Fruit fly (Drosophila melanogaster): ENCODE data around the gene Cpr78Cb.

The Cpr78Cb gene

DNA sequence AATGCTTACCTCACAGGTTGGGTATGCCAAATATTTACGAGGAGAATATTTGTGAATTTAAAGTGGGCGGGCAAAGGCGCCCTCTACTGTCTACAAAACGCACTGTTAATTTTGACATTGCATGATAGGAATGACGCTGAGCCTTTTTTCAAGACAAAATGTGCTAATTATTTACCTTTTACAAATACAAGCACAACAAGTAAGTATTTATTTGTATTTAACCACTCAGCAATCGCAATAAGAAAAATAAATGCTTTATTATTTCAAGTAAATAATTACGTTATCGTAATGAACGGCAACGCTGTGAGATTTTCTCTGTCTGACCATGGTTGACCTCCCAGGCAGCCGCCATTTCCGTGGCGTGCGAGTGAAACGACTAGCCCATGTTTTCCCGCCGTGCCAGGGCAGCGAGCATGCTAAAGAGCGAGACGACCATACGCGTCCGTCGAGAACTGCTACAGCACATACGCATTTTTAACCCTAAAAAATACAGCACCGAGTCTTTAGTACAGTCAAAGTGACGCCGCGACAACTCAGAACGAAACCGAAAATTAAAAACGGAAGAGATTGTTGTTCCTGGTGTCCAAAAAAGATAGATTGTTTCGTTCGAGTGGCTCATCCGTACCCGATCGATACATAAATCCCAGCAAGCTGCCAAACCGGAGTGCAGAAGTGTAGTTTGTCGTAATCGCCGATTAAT, 8.5 kb upstream of the Cpr78Cb start, which contains the start of the genes CG12974 and pzg (continued):
- TF ChIP-seq spab (GFP tag; optimal IDR thresholded peaks at IDR 0.05) (no peak), CG6792 (GFP tag; optimal IDR thresholded peaks at IDR 0.05) (peak; percentile 25), cyc (GFP tag; optimal IDR thresholded peaks at IDR 0.05) (peak; percentile 69), CG31627 (GFP tag; optimal IDR thresholded peaks at IDR 0.05) (peak; percentile 66), CG32006 (GFP tag; optimal IDR thresholded peaks at IDR 0.05) (peak; percentile 46), fkh (GFP tag; optimal IDR thresholded peaks at IDR 0.05) (peak; percentile 70), salr (GFP tag; optimal IDR thresholded peaks at IDR 0.05) (peak in 1 of 2 experiments; percentile 32), eg (GFP tag; IDR thresholded peaks at IDR 0.05) (peak; percentile 66), CG6163 (GFP tag; IDR thresholded peaks at IDR 0.05) (peak; percentile 55; the same call in 1 of the 3 replicates), CG3919 (GFP tag; optimal IDR thresholded peaks at IDR 0.05) (peak; percentile 66), achi (GFP tag; optimal IDR thresholded peaks at IDR 0.05) (peak; percentile 50), CG11902 (GFP tag; optimal IDR thresholded peaks at IDR 0.05) (peak; percentile 54), Eip93F (GFP tag; optimal IDR thresholded peaks at IDR 0.05) (no peak), lz (GFP tag; optimal IDR thresholded peaks at IDR 0.05) (peak; percentile 63), Sox15 (GFP tag; optimal IDR thresholded peaks at IDR 0.05) (peak; percentile 41), CG10669 (GFP tag; optimal IDR thresholded peaks at IDR 0.05) (peak; percentile 33), dsx (GFP tag; optimal IDR thresholded peaks at IDR 0.05; ENCODE audit: poor library complexity, severe bottlenecking) (peak; percentile 4), fd59A (GFP tag; optimal IDR thresholded peaks at IDR 0.05) (no peak), topi (GFP tag; optimal IDR thresholded peaks at IDR 0.05) (peak; percentile 70), Hr4 (GFP tag; optimal IDR thresholded peaks at IDR 0.05) (peak; percentile 47), CG11762 (GFP tag; optimal IDR thresholded peaks at IDR 0.05; ENCODE audit: insufficient read depth) (peak; percentile 5), svp (GFP tag) (peak; percentile 93), Gug (GFP tag; IDR thresholded peaks at IDR 0.05) (no peak), Smox (GFP tag; optimal IDR thresholded peaks at IDR 0.05) (peak; percentile 44), Eip78C (GFP tag) (peak; percentile 94), Lpt (GFP tag; optimal IDR thresholded peaks at IDR 0.05) (no peak)

dm6 chr3L:21290336-21290735, 4.0 kb upstream of the Cpr78Cb start:
- TF ChIP-seq CG10631 (GFP tag; optimal IDR thresholded peaks at IDR 0.05) (no peak), Eip78C (GFP tag) (peak; percentile 2), CG6163 (GFP tag; IDR thresholded peaks at IDR 0.05) (no peak), fkh (GFP tag; optimal IDR thresholded peaks at IDR 0.05) (no peak)

dm6 chr3L:21291055-21291454, 3.2 kb upstream of the Cpr78Cb start:
- TF ChIP-seq dac (GFP tag; optimal IDR thresholded peaks at IDR 0.05) = no peak
- TF ChIP-seq CG8632 (GFP tag; optimal IDR thresholded peaks at IDR 0.05) = no peak
- no peak for TF ChIP-seq OdsH (GFP tag; optimal IDR thresholded peaks at IDR 0.05)
- TF ChIP-seq CG3032 (tag; optimal IDR thresholded peaks at IDR 0.05) = no peak
- TF ChIP-seq topi (GFP tag; optimal IDR thresholded peaks at IDR 0.05) = no peak
- no peak for TF ChIP-seq Ets96B (tag; optimal IDR thresholded peaks at IDR 0.05)

- TF ChIP-seq fd85E (GFP tag; optimal IDR thresholded peaks at IDR 0.05) = no peak
- no peak for TF ChIP-seq CG11902 (GFP tag; optimal IDR thresholded peaks at IDR 0.05)
- TF ChIP-seq Gug (GFP tag; IDR thresholded peaks at IDR 0.05) = no peak
- no peak for TF ChIP-seq Sox15 (GFP tag; optimal IDR thresholded peaks at IDR 0.05)
- no peak for TF ChIP-seq Ets96B (tag; optimal IDR thresholded peaks at IDR 0.05)
These were observed 1.6 kb upstream of the Cpr78Cb start, which contains the start of gene Cpr78Ca for dm6 chr3L:21292700-21293099. Gene Cpr78Ca, minus strand, starts transcription at chr3L:21292800.

- TF ChIP-seq acj6 (GFP tag; optimal IDR thresholded peaks at IDR 0.05) = no peak
- TF ChIP-seq CG10631 (GFP tag; optimal IDR thresholded peaks at IDR 0.05) = no peak
- TF ChIP-seq Ets21C (GFP tag; optimal IDR thresholded peaks at IDR 0.05) = no peak
- no peak for TF ChIP-seq CG8319 (GFP tag; optimal IDR thresholded peaks at IDR 0.05)
- no peak for TF ChIP-seq Blimp-1 (GFP tag; optimal IDR thresholded peaks at IDR 0.05)
These were observed 3.4 kb downstream of the Cpr78Cb start, which contains the start of gene Edg78E for dm6 chr3L:21297703-21298102. Gene Edg78E, minus strand, starts transcription at chr3L:21297803.
